Worm (Caenorhabditis elegans): ENCODE data around the gene best-24.

Gene best-24

DNA sequence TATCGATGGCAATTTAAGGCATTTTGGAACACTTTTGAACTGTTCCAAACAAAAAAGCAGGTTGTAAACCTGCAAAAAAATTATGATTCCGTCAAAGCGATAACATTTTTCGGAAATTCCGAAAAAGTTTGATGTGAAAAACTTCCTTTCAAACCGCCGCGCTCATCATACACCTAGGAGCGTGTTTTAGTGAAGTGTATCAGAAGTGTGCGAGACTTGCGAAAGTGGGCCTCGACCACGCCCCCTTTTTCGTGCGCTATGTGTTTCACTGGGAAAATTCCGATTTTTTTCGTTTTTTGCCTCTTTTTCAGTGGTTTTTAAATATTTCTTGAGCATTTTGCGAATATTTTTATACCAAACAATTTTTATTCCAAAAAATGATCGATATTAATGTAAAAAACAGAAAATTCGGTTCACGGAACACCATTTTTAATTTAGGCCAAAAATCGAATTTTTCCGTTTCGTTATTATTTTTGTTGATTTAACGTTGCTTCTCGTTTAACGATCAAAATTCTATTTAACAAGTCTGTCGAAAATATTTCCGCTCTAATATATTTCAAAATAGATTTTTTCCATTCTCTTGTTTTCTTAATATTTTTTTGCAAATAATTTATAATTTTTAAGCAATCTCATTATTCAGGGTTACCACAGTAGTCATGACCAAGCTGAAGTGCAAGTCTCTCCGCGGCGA lies 46.2 kb upstream of the best-24 start, which contains the start of gene rpl-35 (continued):
- TF ChIP-seq ztf-22 (GFP tag; optimal IDR thresholded peaks at IDR 0.05) (peak; percentile 96), dpff-1 (tag; optimal IDR thresholded peaks at IDR 0.05) (peak; percentile 66), nfya-1 (tag; optimal IDR thresholded peaks at IDR 0.05; ENCODE audit: borderline replicate concordance, insufficient read depth) (no peak), hlh-26 (GFP tag; conservative IDR thresholded peaks at IDR 0.05) (no peak), let-526 (GFP tag; IDR thresholded peaks at IDR 0.05) (peak; percentile 99), unc-130 (GFP tag; optimal IDR thresholded peaks at IDR 0.05) (peak; percentile 98), nhr-27 (tag; optimal IDR thresholded peaks at IDR 0.05) (peak; percentile 77), lir-1 (GFP tag; conservative IDR thresholded peaks at IDR 0.05) (peak; percentile 99), attf-5 (GFP tag; optimal IDR thresholded peaks at IDR 0.05) (peak; percentile 100), ceh-27 (GFP tag; optimal IDR thresholded peaks at IDR 0.05) (peak; percentile 100), cebp-1 (GFP tag; IDR thresholded peaks at IDR 0.05) (peak; percentile 97), cebp-1 (tag; optimal IDR thresholded peaks at IDR 0.05) (peak; percentile 99), xnd-1 (tag; optimal IDR thresholded peaks at IDR 0.05) (peak; percentile 89), ztf-28 (GFP tag; IDR thresholded peaks at IDR 0.05) (peak; percentile 99), D2030.7 (GFP tag; IDR thresholded peaks at IDR 0.05) (peak; percentile 99), mes-4 (tag; optimal IDR thresholded peaks at IDR 0.05) (peak; percentile 75), efl-1 (GFP tag; optimal IDR thresholded peaks at IDR 0.05) (peak; percentile 99), hlh-12 (tag; optimal IDR thresholded peaks at IDR 0.05) (no peak), B0336.3 (GFP tag; IDR thresholded peaks at IDR 0.05) (peak; percentile 100), mcd-1 (GFP tag; IDR thresholded peaks at IDR 0.05) (peak; percentile 99), B0019.2 (GFP tag; conservative IDR thresholded peaks at IDR 0.05) (peak; percentile 99), akir-1 (GFP tag; optimal IDR thresholded peaks at IDR 0.05) (peak; percentile 88), repo-1 (tag; optimal IDR thresholded peaks at IDR 0.05) (peak; percentile 99), lin-40 (tag; optimal IDR thresholded peaks at IDR 0.05) (peak; percentile 99), tlf-1 (GFP tag; optimal IDR thresholded peaks at IDR 0.05) (peak; percentile 100), lsl-1 (GFP tag; optimal IDR thresholded peaks at IDR 0.05) (peak; percentile 97), aptf-3 (GFP tag; IDR thresholded peaks at IDR 0.05) (peak; percentile 96; the same call in 1 of the 2 replicates), C17E4.6 (GFP tag; IDR thresholded peaks at IDR 0.05) (peak; percentile 100), Y67H2A.10 (GFP tag; conservative IDR thresholded peaks at IDR 0.05) (peak; percentile 97), egl-18 (GFP tag; IDR thresholded peaks at IDR 0.05) (peak; percentile 99), F37B4.10 (GFP tag; IDR thresholded peaks at IDR 0.05) (peak; percentile 96), Y53G8AR.9 (GFP tag; conservative IDR thresholded peaks at IDR 0.05) (peak; percentile 100), C06A6.2 (GFP tag; conservative IDR thresholded peaks at IDR 0.05) (peak; percentile 99), athp-1 (tag; optimal IDR thresholded peaks at IDR 0.05) (peak; percentile 100), F10E7.11 (tag; optimal IDR thresholded peaks at IDR 0.05) (peak; percentile 89), madf-6 (GFP tag; IDR thresholded peaks at IDR 0.05) (peak; percentile 99), nhr-179 (tag; optimal IDR thresholded peaks at IDR 0.05) (no peak), F49E8.2 (tag; optimal IDR thresholded peaks at IDR 0.05; ENCODE audit: insufficient read depth) (peak; percentile 99), F39B2.1 (GFP tag; IDR thresholded peaks at IDR 0.05) (peak; percentile 95), rpc-1 (optimal IDR thresholded peaks at IDR 0.05) (peak; percentile 45), rpc-1 (tag; optimal IDR thresholded peaks at IDR 0.05) (peak; percentile 21), T07F8.4 (tag; optimal IDR thresholded peaks at IDR 0.05) (peak; percentile 91), snpc-1.3 (tag; optimal IDR thresholded peaks at IDR 0.05; ENCODE audit: insufficient read depth) (peak; percentile 98), tbx-9 (tag; optimal IDR thresholded peaks at IDR 0.05; ENCODE audit: borderline replicate concordance) (peak; percentile 48), Y79H2A.3 (GFP tag; conservative IDR thresholded peaks at IDR 0.05) (peak; percentile 97), atf-7 (tag; optimal IDR thresholded peaks at IDR 0.05) (peak; percentile 98), him-1 (tag; optimal IDR thresholded peaks at IDR 0.05) (peak; percentile 99), nhr-80 (tag; optimal IDR thresholded peaks at IDR 0.05) (peak; percentile 98)

Measured in whole organism, young adult.